Worm (Caenorhabditis elegans) whole organism, L3 larva: ENCODE results near the gene D1005.5.

ENCODE experiments used
- aly-2 ChIP-seq: fragments of 150-350 bp; optimal IDR thresholded peaks from 2 replicates; lab custom pipeline; 2014; ENCODE audit warnings: missing biosample characterization, missing genetic modification characterization
- elt-2 ChIP-seq: sonication (generic microtip); optimal IDR thresholded peaks from 2 replicates; lab custom pipeline; 2016; ENCODE audit warnings: missing genetic modification reagents, mild to moderate bottlenecking, missing genetic modification characterization, missing compliant biosample characterization
- elt-3 ChIP-seq, 3 experiments: fragments of 150-350 bp in 1 of 3; sonication (generic microtip) in 2 of 3; optimal IDR thresholded peaks; 2 replicates in 2 of 3; 4 replicates in 1 of 3; lab custom pipeline; 2014 to 2017; ENCODE audit warnings: missing biosample characterization in 3 of 3, missing genetic modification characterization in 3 of 3
- nhr-43 ChIP-seq: sonication (generic microtip); optimal IDR thresholded peaks from 2 replicates; lab custom pipeline; 2016; ENCODE audit warnings: mild to moderate bottlenecking, missing genetic modification characterization, missing compliant biosample characterization; ENCODE audit not compliant: poor library complexity, severe bottlenecking
- pqm-1 ChIP-seq: fragments of 150-350 bp; optimal IDR thresholded peaks from 2 replicates; lab custom pipeline; 2017; ENCODE audit warnings: missing biosample characterization, missing genetic modification characterization, inconsistent platforms
- sea-2 ChIP-seq: fragments of 150-350 bp; sonication (generic microtip); optimal IDR thresholded peaks from 4 replicates; lab custom pipeline; 2014; ENCODE audit warnings: missing biosample characterization, missing genetic modification reagents, missing genetic modification characterization
- skn-1 ChIP-seq: fragments of 150-350 bp; optimal IDR thresholded peaks from 2 replicates; lab custom pipeline; 2014; ENCODE audit warnings: missing biosample characterization, missing genetic modification characterization
- snpc-4 ChIP-seq: fragments of 150-350 bp; optimal IDR thresholded peaks from 2 replicates; lab custom pipeline; 2014; ENCODE audit warnings: missing biosample characterization, missing genetic modification characterization
- tbx-2 ChIP-seq: sonication (generic microtip); optimal IDR thresholded peaks from 2 replicates; lab custom pipeline; 2016; ENCODE audit warnings: mild to moderate bottlenecking, missing genetic modification characterization, missing compliant biosample characterization
- ztf-11 ChIP-seq: fragments of 150-350 bp; optimal IDR thresholded peaks from 2 replicates; lab custom pipeline; 2014; ENCODE audit warnings: missing biosample characterization, missing genetic modification characterization
- ztf-4 ChIP-seq: fragments of 150-350 bp; optimal IDR thresholded peaks from 2 replicates; lab custom pipeline; 2014; ENCODE audit warnings: missing biosample characterization, missing genetic modification characterization

- no peak for TF ChIP-seq nhr-43
- TF ChIP-seq elt-2, result no peak
- no peak for TF ChIP-seq ztf-11 (tag; lab: Kevin White, UChicago)
- no peak for TF ChIP-seq pqm-1 (tag; lab: Kevin White, UChicago)
- no peak for TF ChIP-seq skn-1 (tag; lab: Kevin White, UChicago)
- TF ChIP-seq ztf-4 (tag; lab: Kevin White, UChicago), result no peak
- TF ChIP-seq elt-3 (tag; optimal IDR thresholded peaks at IDR 0.05; lab: Kevin White, UChicago), result no peak
- no peak for TF ChIP-seq snpc-4 (tag; lab: Kevin White, UChicago)
- TF ChIP-seq sea-2 (GFP tag; lab: Kevin White, UChicago), result no peak
- no peak for TF ChIP-seq tbx-2 (tag; lab: Kevin White, UChicago)
- no peak for TF ChIP-seq aly-2
These were observed 16.8 kb upstream of the D1005.5 start for ce11 chrX:1489574-1489973.
